Fruit fly (Drosophila melanogaster): ENCODE results near the gene PH4alphaPV.
A peak's percentile ranks its signal among the peaks of the same experiment; 100 is the strongest.

Gene PH4alphaPV

DNA sequence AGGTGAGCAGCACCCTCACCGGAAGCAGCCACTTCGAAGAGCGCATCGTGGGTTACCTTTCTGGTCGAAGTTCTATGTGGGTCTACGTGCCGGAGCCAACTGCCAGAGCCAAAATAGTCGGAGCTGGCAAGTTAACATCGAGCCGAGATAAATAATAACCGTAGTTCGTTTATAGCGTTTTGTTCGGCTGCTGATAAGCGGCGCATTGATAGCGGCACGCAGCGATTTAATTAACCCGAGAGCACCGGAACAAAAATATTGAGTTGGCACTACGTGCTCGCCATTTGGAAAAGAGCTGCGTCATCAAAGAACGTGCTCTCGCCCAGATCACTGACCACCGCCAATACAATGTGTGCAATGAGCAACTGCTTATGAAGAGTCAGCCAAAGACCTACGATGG lies at the start of gene PH4alphaPV:
PH4alphaPV (minus strand) TSS at position 101 of the 400 bp plus-strand sequence.
- TF ChIP-seq tai (GFP tag; optimal IDR thresholded peaks at IDR 0.05) (no peak), Dfd (GFP tag; optimal IDR thresholded peaks at IDR 0.05) (no peak), dl (GFP tag; optimal IDR thresholded peaks at IDR 0.05; ENCODE audit: insufficient read depth in 1 of 2, partially characterized antibody in 2 of 2) (no peak), Rel (GFP tag; optimal IDR thresholded peaks at IDR 0.05) (no peak), Rel (tag; optimal IDR thresholded peaks at IDR 0.05) (no peak)

- TF ChIP-seq CrebA (GFP tag; optimal IDR thresholded peaks at IDR 0.05; ENCODE audit: borderline replicate concordance): no peak
Measured at dm6 chr3R:30697038-30697437, 48.7 kb upstream of the PH4alphaPV start, which contains the start of gene Pka-C2. Pka-C2 (minus strand) TSS chr3R:30697138.

DNA sequence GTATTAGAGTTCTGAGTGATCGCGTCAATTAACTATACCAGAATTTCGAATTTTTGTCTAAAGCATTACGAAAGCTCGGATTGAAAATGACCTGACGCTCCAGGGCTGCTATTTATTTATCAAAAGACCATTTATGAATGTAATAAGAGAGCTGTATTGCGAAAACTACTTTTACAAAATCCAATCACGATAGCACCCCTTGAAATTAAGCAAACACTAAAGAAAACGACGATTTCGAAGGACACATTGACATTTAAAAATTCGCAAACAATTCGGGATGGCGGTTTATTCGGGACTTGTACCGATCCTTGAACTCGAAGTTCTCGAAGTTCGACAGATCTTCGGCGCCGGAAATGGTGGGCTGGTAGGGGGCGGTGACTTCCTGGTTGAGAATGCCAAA lies 47.0 kb upstream of the PH4alphaPV start, which contains the start of gene CG12069:
CG12069 (minus strand) TSS at position 101 of the 400 bp plus-strand sequence.
- TF ChIP-seq dmrt93B (GFP tag; optimal IDR thresholded peaks at IDR 0.05) (no peak), dl (GFP tag; optimal IDR thresholded peaks at IDR 0.05; ENCODE audit: insufficient read depth in 1 of 2, partially characterized antibody in 2 of 2) (no peak), sv (GFP tag; optimal IDR thresholded peaks at IDR 0.05) (no peak), br (GFP tag; optimal IDR thresholded peaks at IDR 0.05) (no peak), GATAd (GFP tag; optimal IDR thresholded peaks at IDR 0.05) (no peak), Abd-B (GFP tag; optimal IDR thresholded peaks at IDR 0.05) (no peak), CrebA (GFP tag; optimal IDR thresholded peaks at IDR 0.05; ENCODE audit: borderline replicate concordance) (no peak), HLH106 (tag; optimal IDR thresholded peaks at IDR 0.05) (no peak), lola (GFP tag; optimal IDR thresholded peaks at IDR 0.05) (no peak), Dfd (GFP tag; optimal IDR thresholded peaks at IDR 0.05) (no peak), Rel (GFP tag; optimal IDR thresholded peaks at IDR 0.05) (no peak), Rel (tag; optimal IDR thresholded peaks at IDR 0.05) (no peak), Myc (optimal IDR thresholded peaks at IDR 0.05) (no peak), sage (GFP tag; optimal IDR thresholded peaks at IDR 0.05) (no peak), Mio (GFP tag; optimal IDR thresholded peaks at IDR 0.05) (no peak), dsf (GFP tag; optimal IDR thresholded peaks at IDR 0.05; ENCODE audit: borderline replicate concordance) (no peak), Hnf4 (GFP tag; optimal IDR thresholded peaks at IDR 0.05) (no peak), Hr83 (GFP tag; optimal IDR thresholded peaks at IDR 0.05; ENCODE audit: poor library complexity, severe bottlenecking) (no peak)

dm6 chr3R:30690251-30690650 lies 41.9 kb upstream of the PH4alphaPV start, which contains the start of gene Spn100A:
Spn100A (plus strand) TSS chr3R:30690642.
- TF ChIP-seq fru (GFP tag; optimal IDR thresholded peaks at IDR 0.05) (no peak), pan (optimal IDR thresholded peaks at IDR 0.05) (no peak), Abd-B (GFP tag; optimal IDR thresholded peaks at IDR 0.05) (no peak), Hnf4 (GFP tag; optimal IDR thresholded peaks at IDR 0.05) (no peak), dsf (GFP tag; optimal IDR thresholded peaks at IDR 0.05; ENCODE audit: borderline replicate concordance) (no peak), foxo (GFP tag; optimal IDR thresholded peaks at IDR 0.05) (no peak), h (GFP tag; optimal IDR thresholded peaks at IDR 0.05) (no peak), HLH106 (tag; optimal IDR thresholded peaks at IDR 0.05) (no peak), dmrt93B (GFP tag; optimal IDR thresholded peaks at IDR 0.05) (no peak), Sp1 (GFP tag; optimal IDR thresholded peaks at IDR 0.05) (no peak), OdsH (GFP tag; optimal IDR thresholded peaks at IDR 0.05) (no peak), rgr (GFP tag; optimal IDR thresholded peaks at IDR 0.05) (no peak), Mio (GFP tag; optimal IDR thresholded peaks at IDR 0.05) (no peak), Hr78 (GFP tag; optimal IDR thresholded peaks at IDR 0.05) (no peak), CG9705 (GFP tag; optimal IDR thresholded peaks at IDR 0.05) (no peak)

- TF ChIP-seq dmrt93B (GFP tag; optimal IDR thresholded peaks at IDR 0.05): peak; percentile 38
- peak; percentile 2 for TF ChIP-seq OdsH (GFP tag; optimal IDR thresholded peaks at IDR 0.05)
- TF ChIP-seq Hr78 (GFP tag; optimal IDR thresholded peaks at IDR 0.05): no peak
- no peak for TF ChIP-seq Jra (GFP tag; optimal IDR thresholded peaks at IDR 0.05)
- peak; percentile 44 for TF ChIP-seq Sp1 (GFP tag; optimal IDR thresholded peaks at IDR 0.05)
- TF ChIP-seq h (GFP tag; optimal IDR thresholded peaks at IDR 0.05): peak; percentile 88
- TF ChIP-seq lola (GFP tag; optimal IDR thresholded peaks at IDR 0.05): no peak
- peak; percentile 28 for TF ChIP-seq Hnf4 (GFP tag; optimal IDR thresholded peaks at IDR 0.05)
- TF ChIP-seq CG32264 (GFP tag; optimal IDR thresholded peaks at IDR 0.05): peak; percentile 52
- TF ChIP-seq foxo (GFP tag; optimal IDR thresholded peaks at IDR 0.05): peak in 1 of 2 experiments; percentile 80
- TF ChIP-seq sage (GFP tag; optimal IDR thresholded peaks at IDR 0.05): peak; percentile 42
- TF ChIP-seq br (GFP tag; optimal IDR thresholded peaks at IDR 0.05): peak; percentile 31
- peak; percentile 31 for TF ChIP-seq ey (GFP tag; optimal IDR thresholded peaks at IDR 0.05)
- peak; percentile 26 for TF ChIP-seq rgr (GFP tag; optimal IDR thresholded peaks at IDR 0.05)
- TF ChIP-seq pan (optimal IDR thresholded peaks at IDR 0.05): no peak
- TF ChIP-seq GATAd (GFP tag; optimal IDR thresholded peaks at IDR 0.05): no peak
- TF ChIP-seq Rel (GFP tag; optimal IDR thresholded peaks at IDR 0.05): no peak
- TF ChIP-seq Rel (tag; optimal IDR thresholded peaks at IDR 0.05): peak; percentile 5
- no peak for TF ChIP-seq dl (GFP tag; optimal IDR thresholded peaks at IDR 0.05; ENCODE audit: insufficient read depth in 1 of 2, partially characterized antibody in 2 of 2)
- TF ChIP-seq Myc (optimal IDR thresholded peaks at IDR 0.05): no peak
- no peak for TF ChIP-seq psq (GFP tag; optimal IDR thresholded peaks at IDR 0.05)
- TF ChIP-seq CG9705 (GFP tag; optimal IDR thresholded peaks at IDR 0.05): peak; percentile 59
- peak; percentile 81 for TF ChIP-seq fru (GFP tag; optimal IDR thresholded peaks at IDR 0.05)
- TF ChIP-seq HLH106 (tag; optimal IDR thresholded peaks at IDR 0.05): peak; percentile 86
Measured at dm6 chr3R:30689653-30690052, 41.3 kb upstream of the PH4alphaPV start.

All from whole organism, wandering third instar larva.